Worm (Caenorhabditis elegans): ENCODE results near the gene ltd-1.

ce11 chrII:8091528-8091927 lies 1.0 kb downstream of the ltd-1 start:
- peak; percentile 66 for TF ChIP-seq ama-1 (optimal IDR thresholded peaks at IDR 0.05)
- TF ChIP-seq ceh-36 (tag; optimal IDR thresholded peaks at IDR 0.05), result no peak
- TF ChIP-seq hmg-4 (GFP tag; optimal IDR thresholded peaks at IDR 0.05), result peak; percentile 20
- no peak for TF ChIP-seq flt-1 (GFP tag; IDR thresholded peaks at IDR 0.05)
- no peak for TF ChIP-seq ets-7 (tag; optimal IDR thresholded peaks at IDR 0.05)
- no peak for TF ChIP-seq B0310.2 (tag; optimal IDR thresholded peaks at IDR 0.05)
- TF ChIP-seq pes-1 (GFP tag; IDR thresholded peaks at IDR 0.05), result no peak
- TF ChIP-seq F13C5.2 (tag; optimal IDR thresholded peaks at IDR 0.05), result no peak
- TF ChIP-seq aly-1 (tag; optimal IDR thresholded peaks at IDR 0.05), result no peak
- no peak for TF ChIP-seq hnd-1 (tag; optimal IDR thresholded peaks at IDR 0.05)
- TF ChIP-seq scrt-1 (GFP tag; IDR thresholded peaks at IDR 0.05), result no peak
- no peak for TF ChIP-seq sea-1 (GFP tag; conservative IDR thresholded peaks at IDR 0.05)
- TF ChIP-seq hmbx-1 (tag; optimal IDR thresholded peaks at IDR 0.05), result no peak
